Worm (Caenorhabditis elegans) whole organism, L3 larva: ENCODE results near the gene vdac-1.

Experiments used
- R02D3.7 ChIP-seq: fragments of 150-350 bp; optimal IDR thresholded peaks from 2 replicates; lab custom pipeline; 2014; ENCODE audit warnings: missing biosample characterization, missing genetic modification characterization
- ZK546.5 ChIP-seq: sonication (generic microtip); optimal IDR thresholded peaks from 2 replicates; lab custom pipeline; 2017; ENCODE audit warnings: missing biosample characterization, missing genetic modification characterization
- aly-2 ChIP-seq: fragments of 150-350 bp; optimal IDR thresholded peaks from 2 replicates; lab custom pipeline; 2014; ENCODE audit warnings: missing biosample characterization, missing genetic modification characterization
- ceh-16 ChIP-seq: sonication (generic microtip); optimal IDR thresholded peaks from 2 replicates; lab custom pipeline; 2017; ENCODE audit warnings: missing biosample characterization, missing genetic modification characterization
- ceh-28 ChIP-seq: fragments of 150-350 bp; optimal IDR thresholded peaks from 2 replicates; lab custom pipeline; 2014; ENCODE audit warnings: missing biosample characterization, missing genetic modification reagents, missing genetic modification characterization
- ceh-82 ChIP-seq: fragments of 150-350 bp; optimal IDR thresholded peaks from 2 replicates; lab custom pipeline; 2014; ENCODE audit warnings: missing biosample characterization, missing genetic modification characterization
- ceh-9 ChIP-seq: sonication (generic microtip); optimal IDR thresholded peaks from 2 replicates; lab custom pipeline; 2018; ENCODE audit warnings: missing biosample characterization, missing genetic modification characterization
- daf-12 ChIP-seq: fragments of 150-350 bp; optimal IDR thresholded peaks from 2 replicates; lab custom pipeline; 2014; ENCODE audit warnings: missing biosample characterization, missing genetic modification reagents, missing genetic modification characterization
- egl-27 ChIP-seq: sonication (generic microtip); optimal IDR thresholded peaks from 4 replicates; lab custom pipeline; 2017; ENCODE audit warnings: missing biosample characterization, missing genetic modification reagents, missing genetic modification characterization
- egl-5 ChIP-seq: fragments of 150-350 bp; optimal IDR thresholded peaks from 2 replicates; lab custom pipeline; 2017; ENCODE audit warnings: missing biosample characterization, missing genetic modification reagents, missing genetic modification characterization, inconsistent platforms
- elt-2 ChIP-seq: sonication (generic microtip); optimal IDR thresholded peaks from 2 replicates; lab custom pipeline; 2016; ENCODE audit warnings: missing genetic modification reagents, mild to moderate bottlenecking, missing genetic modification characterization, missing compliant biosample characterization
- elt-3 ChIP-seq, 3 experiments: fragments of 150-350 bp in 1 of 3; sonication (generic microtip) in 2 of 3; optimal IDR thresholded peaks; 2 replicates in 2 of 3; 4 replicates in 1 of 3; lab custom pipeline; 2014 to 2017; ENCODE audit warnings: missing biosample characterization in 3 of 3, missing genetic modification characterization in 3 of 3
- eor-1 ChIP-seq, 2 experiments: fragments of 150-350 bp; optimal IDR thresholded peaks; 2 replicates each; lab custom pipeline; 2014 to 2018; ENCODE audit warnings: missing biosample characterization in 2 of 2, missing genetic modification characterization in 2 of 2
- fkh-10 ChIP-seq: sonication (generic microtip); optimal IDR thresholded peaks from 2 replicates; lab custom pipeline; 2017; ENCODE audit warnings: missing biosample characterization, missing genetic modification reagents, missing genetic modification characterization
- fkh-2 ChIP-seq: fragments of 150-350 bp; optimal IDR thresholded peaks from 2 replicates; lab custom pipeline; 2014; ENCODE audit warnings: missing biosample characterization, missing genetic modification reagents, missing genetic modification characterization
- fos-1 ChIP-seq: fragments of 150-350 bp; optimal IDR thresholded peaks from 2 replicates; lab custom pipeline; 2014; ENCODE audit warnings: missing biosample characterization, missing genetic modification characterization
- hmg-11 ChIP-seq: sonication (generic microtip); optimal IDR thresholded peaks from 2 replicates; lab custom pipeline; 2016; ENCODE audit warnings: missing genetic modification characterization, missing compliant biosample characterization
- jun-1 ChIP-seq: fragments of 150-350 bp; optimal IDR thresholded peaks from 2 replicates; lab custom pipeline; 2014; ENCODE audit warnings: missing biosample characterization, missing genetic modification reagents, missing genetic modification characterization
- lin-15B ChIP-seq: fragments of 150-350 bp; optimal IDR thresholded peaks from 2 replicates; lab custom pipeline; 2014; ENCODE audit warnings: missing biosample characterization, missing genetic modification characterization
- lin-39 ChIP-seq: fragments of 150-350 bp; optimal IDR thresholded peaks from 2 replicates; lab custom pipeline; 2018; ENCODE audit warnings: missing biosample characterization, missing genetic modification reagents, missing genetic modification characterization
- lsy-12 ChIP-seq: sonication (generic microtip); optimal IDR thresholded peaks from 2 replicates; lab custom pipeline; 2016; ENCODE audit warnings: mild to moderate bottlenecking, missing genetic modification characterization, missing compliant biosample characterization
- mdl-1 ChIP-seq: fragments of 150-350 bp; optimal IDR thresholded peaks from 2 replicates; lab custom pipeline; 2014; ENCODE audit warnings: missing biosample characterization, missing genetic modification characterization
- mml-1 ChIP-seq: fragments of 150-350 bp; sonication (generic microtip); optimal IDR thresholded peaks from 3 replicates; lab custom pipeline; 2014; ENCODE audit warnings: missing biosample characterization, missing genetic modification characterization
- nfya-1 ChIP-seq: sonication (generic microtip); optimal IDR thresholded peaks from 2 replicates; lab custom pipeline; 2017; ENCODE audit warnings: missing genetic modification characterization, mild to moderate bottlenecking, missing compliant biosample characterization, antibody characterized with exemption, moderate library complexity; ENCODE audit not compliant: insufficient read depth
- nhr-11 ChIP-seq: fragments of 150-350 bp; optimal IDR thresholded peaks from 2 replicates; lab custom pipeline; 2014; ENCODE audit warnings: missing biosample characterization, missing genetic modification characterization
- nhr-12 ChIP-seq: fragments of 150-350 bp; optimal IDR thresholded peaks from 2 replicates; lab custom pipeline; 2014; ENCODE audit warnings: missing biosample characterization, missing genetic modification characterization
- nhr-23 ChIP-seq: fragments of 150-350 bp; optimal IDR thresholded peaks from 2 replicates; lab custom pipeline; 2014; ENCODE audit warnings: missing biosample characterization, missing genetic modification reagents, missing genetic modification characterization
- nhr-237 ChIP-seq: fragments of 150-350 bp; optimal IDR thresholded peaks from 2 replicates; lab custom pipeline; 2014; ENCODE audit warnings: missing biosample characterization, missing genetic modification characterization
- nhr-25 ChIP-seq: sonication (generic microtip); optimal IDR thresholded peaks from 2 replicates; lab custom pipeline; 2017; ENCODE audit warnings: missing biosample characterization, missing genetic modification characterization
- nhr-43 ChIP-seq: sonication (generic microtip); optimal IDR thresholded peaks from 2 replicates; lab custom pipeline; 2016; ENCODE audit warnings: mild to moderate bottlenecking, missing genetic modification characterization, missing compliant biosample characterization; ENCODE audit not compliant: poor library complexity, severe bottlenecking
- nhr-76 ChIP-seq: fragments of 150-350 bp; sonication (generic microtip); optimal IDR thresholded peaks from 5 replicates; lab custom pipeline; 2014; ENCODE audit warnings: missing biosample characterization, missing genetic modification characterization
- nhr-77 ChIP-seq: fragments of 150-350 bp; optimal IDR thresholded peaks from 2 replicates; lab custom pipeline; 2014; ENCODE audit warnings: missing biosample characterization, missing genetic modification characterization
- pha-4 ChIP-seq: fragments of 150-350 bp; optimal IDR thresholded peaks from 2 replicates; lab custom pipeline; 2014; ENCODE audit warnings: missing biosample characterization, missing genetic modification reagents, missing genetic modification characterization
- pqm-1 ChIP-seq: fragments of 150-350 bp; optimal IDR thresholded peaks from 2 replicates; lab custom pipeline; 2017; ENCODE audit warnings: missing biosample characterization, missing genetic modification characterization, inconsistent platforms
- sea-2 ChIP-seq: fragments of 150-350 bp; sonication (generic microtip); optimal IDR thresholded peaks from 4 replicates; lab custom pipeline; 2014; ENCODE audit warnings: missing biosample characterization, missing genetic modification reagents, missing genetic modification characterization
- skn-1 ChIP-seq: fragments of 150-350 bp; optimal IDR thresholded peaks from 2 replicates; lab custom pipeline; 2014; ENCODE audit warnings: missing biosample characterization, missing genetic modification characterization
- snpc-4 ChIP-seq: fragments of 150-350 bp; optimal IDR thresholded peaks from 2 replicates; lab custom pipeline; 2014; ENCODE audit warnings: missing biosample characterization, missing genetic modification characterization
- tbx-2 ChIP-seq: sonication (generic microtip); optimal IDR thresholded peaks from 2 replicates; lab custom pipeline; 2016; ENCODE audit warnings: mild to moderate bottlenecking, missing genetic modification characterization, missing compliant biosample characterization
- unc-62 ChIP-seq: fragments of 150-350 bp; sonication (generic microtip); optimal IDR thresholded peaks from 4 replicates; lab custom pipeline; 2014; ENCODE audit warnings: missing biosample characterization, missing genetic modification reagents, missing genetic modification characterization
- zag-1 ChIP-seq: fragments of 150-350 bp; optimal IDR thresholded peaks from 2 replicates; lab custom pipeline; 2014; ENCODE audit warnings: missing biosample characterization, missing genetic modification characterization
- ztf-11 ChIP-seq: fragments of 150-350 bp; optimal IDR thresholded peaks from 2 replicates; lab custom pipeline; 2014; ENCODE audit warnings: missing biosample characterization, missing genetic modification characterization
- ztf-4 ChIP-seq: fragments of 150-350 bp; optimal IDR thresholded peaks from 2 replicates; lab custom pipeline; 2014; ENCODE audit warnings: missing biosample characterization, missing genetic modification characterization

Gene vdac-1

ce11 chrIV:7549844-7550243 lies 42.2 kb upstream of the vdac-1 start:
- no peak for TF ChIP-seq R02D3.7 (tag; lab: Kevin White, UChicago)
- no peak for TF ChIP-seq fkh-2 (tag; lab: Kevin White, UChicago)
- TF ChIP-seq nhr-43: no peak
- TF ChIP-seq ztf-11 (tag; lab: Kevin White, UChicago): no peak
- peak; percentile 68 for TF ChIP-seq pqm-1 (tag; lab: Kevin White, UChicago)
- TF ChIP-seq skn-1 (tag; lab: Kevin White, UChicago): peak; percentile 71
- no peak for TF ChIP-seq nhr-11 (tag; lab: Kevin White, UChicago)
- TF ChIP-seq mml-1: no peak
- no peak for TF ChIP-seq ZK546.5 (tag; lab: Kevin White, UChicago)
- no peak for TF ChIP-seq ztf-4
- no peak for TF ChIP-seq hmg-11
- TF ChIP-seq elt-2 (tag; lab: Kevin White, UChicago): peak; percentile 70
- TF ChIP-seq nfya-1: peak; percentile 57
- TF ChIP-seq nhr-237 (tag; lab: Kevin White, UChicago): no peak
- no peak for TF ChIP-seq nhr-76 (tag; lab: Kevin White, UChicago)
- no peak for TF ChIP-seq mdl-1 (tag; lab: Kevin White, UChicago)
- TF ChIP-seq ceh-82 (tag; lab: Kevin White, UChicago): no peak
- TF ChIP-seq lin-15B (tag; lab: Kevin White, UChicago): peak; percentile 66
- no peak for TF ChIP-seq fos-1 (tag; lab: Kevin White, UChicago)
- TF ChIP-seq egl-5 (tag; lab: Kevin White, UChicago): no peak
- TF ChIP-seq pha-4: peak; percentile 54
- TF ChIP-seq ceh-16: no peak
- no peak for TF ChIP-seq nhr-77 (tag; lab: Kevin White, UChicago)
- peak; percentile 47 for TF ChIP-seq egl-27
- TF ChIP-seq jun-1 (tag; lab: Kevin White, UChicago): no peak
- no peak for TF ChIP-seq nhr-12 (tag; lab: Kevin White, UChicago)
- TF ChIP-seq aly-2 (tag; lab: Kevin White, UChicago): no peak
- peak; percentile 27 for TF ChIP-seq nhr-23 (tag; lab: Kevin White, UChicago)
- TF ChIP-seq lin-39 (tag; lab: Kevin White, UChicago): peak; percentile 54
- no peak for TF ChIP-seq nhr-25 (tag; lab: Kevin White, UChicago)
- no peak for TF ChIP-seq zag-1 (tag; lab: Kevin White, UChicago)
- no peak for TF ChIP-seq unc-62
- TF ChIP-seq snpc-4: no peak
- TF ChIP-seq sea-2 (GFP tag; lab: Kevin White, UChicago): no peak
- no peak for TF ChIP-seq elt-3 (tag; optimal IDR thresholded peaks at IDR 0.05; lab: Kevin White, UChicago)
- no peak for TF ChIP-seq eor-1 (tag; optimal IDR thresholded peaks at IDR 0.05; lab: Kevin White, UChicago)
- TF ChIP-seq ceh-28: no peak
- TF ChIP-seq fkh-10: no peak

- TF ChIP-seq lsy-12 (tag; lab: Kevin White, UChicago): no peak
- TF ChIP-seq ceh-9 (tag; lab: Kevin White, UChicago): no peak
Observed at ce11 chrIV:7547843-7548578, 40.3 kb upstream of the vdac-1 start, which contains the start of the genes cdd-2 and oef-1. TSS of gene cdd-2 (minus strand) at chrIV:7547893. TSS of gene oef-1 (plus strand) at chrIV:7548417.

DNA sequence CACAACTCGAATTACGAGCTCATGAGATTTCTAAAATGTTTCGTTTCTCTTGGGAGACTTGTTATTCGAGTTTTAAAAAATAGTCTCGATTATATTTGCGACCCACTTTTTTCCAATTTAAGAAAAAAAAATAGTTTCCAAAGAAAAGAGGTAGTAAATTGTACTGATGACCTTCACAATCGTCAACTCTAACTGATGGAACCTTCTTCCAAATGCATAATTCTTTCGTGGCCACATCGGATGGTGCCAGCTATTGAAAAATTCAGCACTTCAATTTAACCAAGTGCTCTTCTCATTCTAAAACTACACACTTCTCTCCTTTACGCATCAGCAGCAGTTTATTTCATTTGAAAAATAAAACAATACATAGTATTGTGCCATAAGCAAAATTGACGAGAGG lies 36.0 kb upstream of the vdac-1 start:
- TF ChIP-seq ztf-4: no peak
- no peak for TF ChIP-seq daf-12
- no peak for TF ChIP-seq egl-27
- TF ChIP-seq tbx-2: no peak
- TF ChIP-seq mml-1: no peak
- TF ChIP-seq fkh-2 (tag; lab: Kevin White, UChicago): no peak
- no peak for TF ChIP-seq lin-39 (tag; lab: Kevin White, UChicago)
- no peak for TF ChIP-seq unc-62
- no peak for TF ChIP-seq snpc-4
- no peak for TF ChIP-seq nhr-43
- no peak for TF ChIP-seq pqm-1 (tag; lab: Kevin White, UChicago)
